Fruit fly (Drosophila melanogaster): ENCODE measurements around the gene CG5555.

CG5555 gene

dm6 chr3R:19211778-19212177 is 31.4 kb upstream of the CG5555 start, which contains the start of gene cry (continued):
- TF ChIP-seq CG11247 (GFP tag; IDR thresholded peaks at IDR 0.05): no peak
- TF ChIP-seq p53 (GFP tag; optimal IDR thresholded peaks at IDR 0.05): no peak
- no peak for TF ChIP-seq CG13624 (GFP tag; optimal IDR thresholded peaks at IDR 0.05)
- no peak for TF ChIP-seq otp (GFP tag; IDR thresholded peaks at IDR 0.05)
- TF ChIP-seq wek (GFP tag; optimal IDR thresholded peaks at IDR 0.05): no peak
- no peak for TF ChIP-seq CG8290 (GFP tag; optimal IDR thresholded peaks at IDR 0.05)
- TF ChIP-seq CG8290 (tag; optimal IDR thresholded peaks at IDR 0.05): no peak
- no peak for TF ChIP-seq CG13296 (GFP tag; optimal IDR thresholded peaks at IDR 0.05)
- peak; percentile 14 for TF ChIP-seq kah (GFP tag; optimal IDR thresholded peaks at IDR 0.05)
- TF ChIP-seq rib (GFP tag; IDR thresholded peaks at IDR 0.05): no peak
- TF ChIP-seq tup (GFP tag; optimal IDR thresholded peaks at IDR 0.05): no peak
- 0 out of 2 replicates have a peak, but pooled peaks have one; percentile 5 for TF ChIP-seq ara (GFP tag; IDR thresholded peaks at IDR 0.05)
- TF ChIP-seq unc-4 (GFP tag; IDR thresholded peaks at IDR 0.05; ENCODE audit: partially characterized antibody): no peak
- no peak for TF ChIP-seq toy (GFP tag; IDR thresholded peaks at IDR 0.05)
- no peak for TF ChIP-seq CG2120 (GFP tag; optimal IDR thresholded peaks at IDR 0.05)
- TF ChIP-seq CG8944 (GFP tag; optimal IDR thresholded peaks at IDR 0.05): no peak
- TF ChIP-seq CG7271 (tag; optimal IDR thresholded peaks at IDR 0.05): no peak
- no peak for TF ChIP-seq fd3F (GFP tag; optimal IDR thresholded peaks at IDR 0.05)
- peak; percentile 68 for TF ChIP-seq CG13424 (tag; optimal IDR thresholded peaks at IDR 0.05)
- TF ChIP-seq CG14014 (GFP tag; IDR thresholded peaks at IDR 0.05): no peak
- no peak for TF ChIP-seq eyg (GFP tag; optimal IDR thresholded peaks at IDR 0.05)
- no peak for TF ChIP-seq usp (GFP tag; optimal IDR thresholded peaks at IDR 0.05)
- no peak for TF ChIP-seq CG8924 (tag; optimal IDR thresholded peaks at IDR 0.05)
- no peak for TF ChIP-seq ab (GFP tag; optimal IDR thresholded peaks at IDR 0.05)
- TF ChIP-seq Ada2b (GFP tag; IDR thresholded peaks at IDR 0.05): peak; percentile 48; the same call in 1 of the 2 replicates
- no peak for TF ChIP-seq HmgD (GFP tag; optimal IDR thresholded peaks at IDR 0.05)
- TF ChIP-seq CG16813 (GFP tag; IDR thresholded peaks at IDR 0.05; ENCODE audit: partially characterized antibody): no peak
- TF ChIP-seq CG32767 (GFP tag; IDR thresholded peaks at IDR 0.05): peak; percentile 26; the same call in 1 of the 2 replicates
- TF ChIP-seq B-H1 (GFP tag; IDR thresholded peaks at IDR 0.05): no peak; the same call in 2 of the 3 replicates
- no peak for TF ChIP-seq oc (tag; optimal IDR thresholded peaks at IDR 0.05)
- peak; percentile 46 for TF ChIP-seq gcm (GFP tag; optimal IDR thresholded peaks at IDR 0.05)
- TF ChIP-seq Ssrp (tag; optimal IDR thresholded peaks at IDR 0.05): peak; percentile 79
- TF ChIP-seq CG12219 (GFP tag; optimal IDR thresholded peaks at IDR 0.05): peak; percentile 8
- TF ChIP-seq CG4730 (GFP tag; IDR thresholded peaks at IDR 0.05): no peak
- no peak for TF ChIP-seq trh (GFP tag; optimal IDR thresholded peaks at IDR 0.05)
- no peak for TF ChIP-seq Mrtf (GFP tag; IDR thresholded peaks at IDR 0.05)
- 0 out of 2 replicates have a peak, but pooled peaks have one; percentile 14 for TF ChIP-seq CG9215 (GFP tag; IDR thresholded peaks at IDR 0.05)
- no peak for TF ChIP-seq CG2129 (GFP tag; IDR thresholded peaks at IDR 0.05; ENCODE audit: partially characterized antibody)
- TF ChIP-seq gsb-n (tag; optimal IDR thresholded peaks at IDR 0.05): peak; percentile 40
- no peak for TF ChIP-seq stwl (tag; optimal IDR thresholded peaks at IDR 0.05)
- peak; percentile 76 for TF ChIP-seq CoRest (tag; optimal IDR thresholded peaks at IDR 0.05)
- TF ChIP-seq CG16863 (GFP tag; optimal IDR thresholded peaks at IDR 0.05): no peak
- TF ChIP-seq Ets97D (GFP tag; optimal IDR thresholded peaks at IDR 0.05): no peak
- TF ChIP-seq CG4820 (GFP tag; optimal IDR thresholded peaks at IDR 0.05): peak; percentile 41
- peak; percentile 22 for TF ChIP-seq Spps (tag; optimal IDR thresholded peaks at IDR 0.05)
- no peak for TF ChIP-seq schlank (tag; optimal IDR thresholded peaks at IDR 0.05)
- 0 out of 2 replicates have a peak, but pooled peaks have one; percentile 12 for TF ChIP-seq danr (GFP tag; IDR thresholded peaks at IDR 0.05)
- TF ChIP-seq twi (tag; optimal IDR thresholded peaks at IDR 0.05): peak; percentile 76
- TF ChIP-seq Aef1 (GFP tag; IDR thresholded peaks at IDR 0.05): no peak
- TF ChIP-seq sna (GFP tag; IDR thresholded peaks at IDR 0.05; ENCODE audit: partially characterized antibody): no peak
- TF ChIP-seq br (optimal IDR thresholded peaks at IDR 0.05): no peak
- TF ChIP-seq so (GFP tag; IDR thresholded peaks at IDR 0.05): peak; percentile 17; the same call in 1 of the 3 replicates
- no peak for TF ChIP-seq ERR (GFP tag; optimal IDR thresholded peaks at IDR 0.05)
